Worm (Caenorhabditis elegans) whole organism, L2 larva: ENCODE measurements around the gene pcp-1.

Experiments used
- F13H6.1 ChIP-seq: sonication (generic microtip); optimal IDR thresholded peaks from 2 replicates; lab custom pipeline; 2016; ENCODE audit warnings: missing genetic modification characterization, missing compliant biosample characterization
- R02D3.7 ChIP-seq: fragments of 150-350 bp; optimal IDR thresholded peaks from 2 replicates; lab custom pipeline; 2014; ENCODE audit warnings: missing biosample characterization, missing genetic modification characterization
- alr-1 ChIP-seq: fragments of 150-350 bp; optimal IDR thresholded peaks from 2 replicates; lab custom pipeline; 2014; ENCODE audit warnings: missing biosample characterization, missing genetic modification characterization
- aly-2 ChIP-seq: fragments of 150-350 bp; optimal IDR thresholded peaks from 2 replicates; lab custom pipeline; 2014; ENCODE audit warnings: missing biosample characterization, missing genetic modification characterization
- ama-1 ChIP-seq: fragments of 150-350 bp; optimal IDR thresholded peaks from 2 replicates; lab custom pipeline; 2018; ENCODE audit warnings: inconsistent platforms
- blmp-1 ChIP-seq: sonication (generic microtip); optimal IDR thresholded peaks from 2 replicates; lab custom pipeline; 2017; ENCODE audit warnings: missing genetic modification characterization, mild to moderate bottlenecking, missing compliant biosample characterization, antibody characterized with exemption, moderate library complexity; ENCODE audit not compliant: insufficient read depth
- ceh-16 ChIP-seq: fragments of 150-350 bp; optimal IDR thresholded peaks from 2 replicates; lab custom pipeline; 2014; ENCODE audit warnings: missing biosample characterization, missing genetic modification characterization
- ceh-82 ChIP-seq: fragments of 150-350 bp; optimal IDR thresholded peaks from 2 replicates; lab custom pipeline; 2014; ENCODE audit warnings: missing biosample characterization, missing genetic modification characterization
- dmd-4 ChIP-seq: sonication (generic microtip); optimal IDR thresholded peaks from 2 replicates; lab custom pipeline; 2017; ENCODE audit warnings: missing biosample characterization, missing genetic modification characterization
- elt-1 ChIP-seq: fragments of 150-350 bp; optimal IDR thresholded peaks from 2 replicates; lab custom pipeline; 2014; ENCODE audit warnings: missing biosample characterization, missing genetic modification characterization
- elt-3 ChIP-seq: sonication (generic microtip); optimal IDR thresholded peaks from 2 replicates; lab custom pipeline; 2017; ENCODE audit warnings: missing biosample characterization, missing genetic modification characterization
- fos-1 ChIP-seq: fragments of 150-350 bp; optimal IDR thresholded peaks from 2 replicates; lab custom pipeline; 2014; ENCODE audit warnings: missing biosample characterization, missing genetic modification characterization
- gmeb-1 ChIP-seq: fragments of 150-350 bp; optimal IDR thresholded peaks from 2 replicates; lab custom pipeline; 2014; ENCODE audit warnings: missing biosample characterization, missing genetic modification characterization
- lin-11 ChIP-seq: fragments of 150-350 bp; sonication (generic microtip); optimal IDR thresholded peaks from 2 replicates; lab custom pipeline; 2014; ENCODE audit warnings: missing biosample characterization, missing genetic modification characterization, inconsistent platforms, mixed read lengths
- lin-39 ChIP-seq: fragments of 150-350 bp; optimal IDR thresholded peaks from 2 replicates; lab custom pipeline; 2014; ENCODE audit warnings: missing biosample characterization, missing genetic modification reagents, missing genetic modification characterization
- lsy-2 ChIP-seq, 2 experiments: fragments of 150-350 bp in 1 of 2; sonication (generic microtip) in 1 of 2; optimal IDR thresholded peaks; 2 replicates each; lab custom pipeline; 2014 to 2017; ENCODE audit warnings: missing biosample characterization in 2 of 2, missing genetic modification characterization in 2 of 2
- mab-5 ChIP-seq: fragments of 150-350 bp; optimal IDR thresholded peaks from 2 replicates; lab custom pipeline; 2014; ENCODE audit warnings: missing biosample characterization, missing genetic modification characterization
- mbf-1 ChIP-seq: sonication (generic microtip); optimal IDR thresholded peaks from 2 replicates; lab custom pipeline; 2017; ENCODE audit warnings: missing biosample characterization, missing genetic modification characterization
- mdl-1 ChIP-seq, 2 experiments: fragments of 150-350 bp in 1 of 2; sonication (generic microtip) in 1 of 2; optimal IDR thresholded peaks; 2 replicates each; lab custom pipeline; 2017; ENCODE audit warnings: missing biosample characterization in 2 of 2, missing genetic modification characterization in 2 of 2
- nhr-10 ChIP-seq: sonication (generic microtip); optimal IDR thresholded peaks from 2 replicates; lab custom pipeline; 2017; ENCODE audit warnings: missing biosample characterization, missing genetic modification characterization
- nhr-12 ChIP-seq: fragments of 150-350 bp; optimal IDR thresholded peaks from 2 replicates; lab custom pipeline; 2014; ENCODE audit warnings: missing biosample characterization, missing genetic modification characterization
- nhr-129 ChIP-seq: fragments of 150-350 bp; optimal IDR thresholded peaks from 2 replicates; lab custom pipeline; 2014; ENCODE audit warnings: missing biosample characterization, missing genetic modification characterization
- nhr-77 ChIP-seq: fragments of 150-350 bp; optimal IDR thresholded peaks from 2 replicates; lab custom pipeline; 2014; ENCODE audit warnings: missing biosample characterization, missing genetic modification characterization
- peb-1 ChIP-seq: fragments of 150-350 bp; optimal IDR thresholded peaks from 2 replicates; lab custom pipeline; 2014; ENCODE audit warnings: missing biosample characterization, missing genetic modification characterization
- sma-9 ChIP-seq, 2 experiments: fragments of 150-350 bp in 1 of 2; sonication (generic microtip) in 1 of 2; optimal IDR thresholded peaks; 2 replicates each; lab custom pipeline; 2014 to 2016; ENCODE audit warnings: missing genetic modification characterization in 2 of 2, mild to moderate bottlenecking in 1 of 2, missing biosample characterization in 1 of 2, missing compliant biosample characterization in 1 of 2, missing genetic modification reagents in 1 of 2, moderate library complexity in 1 of 2
- snpc-4 ChIP-seq: fragments of 150-350 bp; optimal IDR thresholded peaks from 2 replicates; lab custom pipeline; 2014; ENCODE audit warnings: missing biosample characterization, missing genetic modification characterization
- unc-39 ChIP-seq: fragments of 150-350 bp; optimal IDR thresholded peaks from 2 replicates; lab custom pipeline; 2014; ENCODE audit warnings: missing biosample characterization, missing genetic modification characterization
- unc-55 ChIP-seq: fragments of 150-350 bp; sonication (generic microtip); optimal IDR thresholded peaks from 3 replicates; lab custom pipeline; 2014; ENCODE audit warnings: missing biosample characterization, missing genetic modification reagents, missing genetic modification characterization
- unc-62 ChIP-seq: fragments of 150-350 bp; optimal IDR thresholded peaks from 2 replicates; lab custom pipeline; 2014; ENCODE audit warnings: missing biosample characterization, missing genetic modification reagents, missing genetic modification characterization
- zag-1 ChIP-seq: fragments of 150-350 bp; optimal IDR thresholded peaks from 2 replicates; lab custom pipeline; 2014; ENCODE audit warnings: missing biosample characterization, missing genetic modification characterization
- ztf-1 ChIP-seq: fragments of 200-800 bp; sonication (Bioruptor generic); conservative IDR thresholded peaks from 2 replicates; pipeline ENCODE4 v1.3.6; 2022; ENCODE audit warnings: missing genetic modification characterization, missing compliant biosample characterization
- ztf-4 ChIP-seq: fragments of 150-350 bp; optimal IDR thresholded peaks from 2 replicates; lab custom pipeline; 2014; ENCODE audit warnings: missing biosample characterization, missing genetic modification characterization

Gene pcp-1

ce11 chrIII:7773791-7774190 lies 15.1 kb downstream of the pcp-1 start:
- TF ChIP-seq lsy-2 (tag; optimal IDR thresholded peaks at IDR 0.05; lab: Kevin White, UChicago) (no peak), ztf-4 (tag; lab: Kevin White, UChicago) (no peak), peb-1 (tag; lab: Kevin White, UChicago) (no peak), mbf-1 (tag; lab: Kevin White, UChicago) (no peak), lin-39 (tag; lab: Kevin White, UChicago) (no peak), gmeb-1 (no peak), nhr-10 (no peak), blmp-1 (tag; lab: Kevin White, UChicago) (no peak), elt-1 (tag; lab: Kevin White, UChicago) (no peak), mdl-1 (tag; optimal IDR thresholded peaks at IDR 0.05; lab: Kevin White, UChicago) (no peak), lin-11 (no peak), alr-1 (tag; lab: Kevin White, UChicago) (no peak)
- TF ChIP-seq, all 48 proteins: peak for 0

DNA sequence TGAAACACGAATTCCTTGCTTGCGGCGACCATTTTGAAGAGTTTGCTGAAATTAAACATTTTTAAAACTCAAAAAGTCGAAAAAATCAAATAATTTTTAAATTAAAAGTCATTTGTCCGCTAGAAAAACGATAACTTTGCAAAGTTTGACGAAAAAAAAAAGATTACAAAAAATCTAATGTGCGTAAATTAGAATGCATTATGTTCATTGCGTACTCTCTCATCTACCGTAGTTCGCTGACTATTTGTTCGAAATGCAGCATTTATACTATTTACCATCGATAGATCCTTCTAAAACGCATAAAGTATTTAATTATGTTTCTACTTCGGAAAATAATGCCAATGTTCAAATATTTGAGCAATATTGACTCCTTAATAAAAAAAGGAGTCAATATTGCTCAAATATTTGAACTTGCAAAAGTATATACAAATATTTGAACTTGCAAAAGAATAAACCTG lies 17.3 kb downstream of the pcp-1 start, which contains the start of gene bath-15:
Gene bath-15 (minus strand): TSS at position 51 of the 458 bp plus-strand sequence.
- no peak for TF ChIP-seq lsy-2 (tag; optimal IDR thresholded peaks at IDR 0.05; lab: Kevin White, UChicago)

DNA sequence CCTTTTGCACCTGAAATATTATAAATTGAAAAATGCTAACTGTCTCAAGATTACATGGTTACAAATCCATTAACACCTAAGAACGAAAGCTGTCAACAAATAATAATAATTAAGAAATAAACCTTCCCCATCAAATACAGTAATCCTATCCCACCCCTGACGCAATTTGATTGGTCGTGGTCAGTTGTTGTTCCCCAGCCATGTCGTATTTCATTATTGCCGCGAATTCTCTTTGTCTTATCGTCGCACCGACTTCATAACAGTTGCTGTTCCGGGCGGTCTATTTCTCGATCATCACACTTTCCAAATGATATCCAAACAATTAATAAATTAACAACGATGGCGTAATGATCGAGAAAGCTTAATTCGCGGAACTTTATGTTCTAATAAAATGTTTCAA lies 19.8 kb downstream of the pcp-1 start:
- TF ChIP-seq peb-1 (tag; lab: Kevin White, UChicago) (no peak), ceh-82 (no peak), mbf-1 (tag; lab: Kevin White, UChicago) (no peak), ceh-16 (tag; lab: Kevin White, UChicago) (no peak), blmp-1 (tag; lab: Kevin White, UChicago) (no peak), lsy-2 (tag; optimal IDR thresholded peaks at IDR 0.05; lab: Kevin White, UChicago) (peak in 1 of 2 experiments; percentile 91), zag-1 (tag; lab: Kevin White, UChicago) (no peak), nhr-77 (no peak), ztf-4 (tag; lab: Kevin White, UChicago) (no peak), ama-1 (lab: Kevin White, UChicago) (no peak), mab-5 (peak; percentile 89), elt-3 (tag; lab: Kevin White, UChicago) (no peak), fos-1 (no peak), nhr-10 (no peak), R02D3.7 (tag; lab: Kevin White, UChicago) (no peak), unc-55 (GFP tag; lab: Kevin White, UChicago) (no peak), dmd-4 (tag; lab: Kevin White, UChicago) (no peak), ztf-1 (GFP tag; lab: Robert Waterston, UW) (no peak), nhr-12 (tag; lab: Kevin White, UChicago) (no peak), mdl-1 (tag; optimal IDR thresholded peaks at IDR 0.05; lab: Kevin White, UChicago) (no peak), nhr-129 (tag; lab: Kevin White, UChicago) (no peak), unc-39 (no peak), F13H6.1 (tag; lab: Kevin White, UChicago) (peak; percentile 14), gmeb-1 (no peak)

ce11 chrIII:7779313-7779712 lies 20.6 kb downstream of the pcp-1 start:
- TF ChIP-seq nhr-129 (tag; lab: Kevin White, UChicago) (no peak), alr-1 (tag; lab: Kevin White, UChicago) (no peak), lsy-2 (tag; optimal IDR thresholded peaks at IDR 0.05; lab: Kevin White, UChicago) (peak in 1 of 2 experiments; percentile 62)

- peak; percentile 19 for TF ChIP-seq F13H6.1 (tag; lab: Kevin White, UChicago)
- no peak for TF ChIP-seq dmd-4 (tag; lab: Kevin White, UChicago)
- TF ChIP-seq unc-62 (GFP tag; lab: Kevin White, UChicago), result no peak
- TF ChIP-seq aly-2 (tag; lab: Kevin White, UChicago), result no peak
- peak; percentile 96 for TF ChIP-seq mab-5
- no peak for TF ChIP-seq mbf-1 (tag; lab: Kevin White, UChicago)
- TF ChIP-seq lsy-2 (tag; optimal IDR thresholded peaks at IDR 0.05; lab: Kevin White, UChicago), result peak in 1 of 2 experiments; percentile 29
- no peak for TF ChIP-seq R02D3.7 (tag; lab: Kevin White, UChicago)
- no peak for TF ChIP-seq snpc-4 (tag; lab: Kevin White, UChicago)
- no peak for TF ChIP-seq unc-39
- TF ChIP-seq sma-9 (GFP tag; optimal IDR thresholded peaks at IDR 0.05; lab: Kevin White, UChicago), result no peak
- TF ChIP-seq sma-9 (tag; optimal IDR thresholded peaks at IDR 0.05; lab: Kevin White, UChicago), result no peak
- TF ChIP-seq nhr-129 (tag; lab: Kevin White, UChicago), result peak; percentile 38
- peak; percentile 63 for TF ChIP-seq unc-55 (GFP tag; lab: Kevin White, UChicago)
Measured at ce11 chrIII:7780566-7781238, 22.0 kb downstream of the pcp-1 start.
